Fruit fly (Drosophila melanogaster): ENCODE results near the gene CG4477.

- no peak for TF ChIP-seq CG8301 (tag; optimal IDR thresholded peaks at IDR 0.05)
- TF ChIP-seq gl (tag; optimal IDR thresholded peaks at IDR 0.05) = no peak
- no peak for TF ChIP-seq CG8159 (tag; optimal IDR thresholded peaks at IDR 0.05)
- TF ChIP-seq rn (GFP tag; IDR thresholded peaks at IDR 0.05) = no peak
- no peak for TF ChIP-seq CG13204 (GFP tag; optimal IDR thresholded peaks at IDR 0.05)
Measured at dm6 chr3L:9211302-9211930, 38.6 kb upstream of the CG4477 start, which contains the start of gene CG4476.
